1 fruit fly cellular context compared by ENCODE assay signal in genomic region chr2L:15060580-15061005, dm6.
A peak's percentile ranks its signal among the peaks of the same experiment; 100 is the strongest.
TF ChIP-seq lines count a peak whose summit lies in the region.

Gene TfIIS, minus strand, starts transcription at chr2L:15060757.

TF ChIP-seq in whole organism, embryonic, 481 proteins besides CTCF, POLR2A, EP300 and RAD21 (continued from another document and continues in another):
- TF ChIP-seq Drgx (GFP tag; IDR thresholded peaks at IDR 0.05; lab: Robert Waterston, UW) (0 out of 2 replicates have a peak, but pooled peaks have one; percentile 30), cwo (GFP tag; optimal IDR thresholded peaks at IDR 0.05; lab: Kevin White, UChicago) (no peak), MBD-R2 (GFP tag; IDR thresholded peaks at IDR 0.05; lab: Robert Waterston, UW) (peak; percentile 74), E2f2 (GFP tag; IDR thresholded peaks at IDR 0.05; lab: Robert Waterston, UW) (peak; percentile 83), HHEX (GFP tag; optimal IDR thresholded peaks at IDR 0.05; lab: Kevin White, UChicago) (no peak), Med (GFP tag; lab: Kevin White, UChicago) (peak; percentile 85), lmd (GFP tag; IDR thresholded peaks at IDR 0.05; lab: Robert Waterston, UW) (peak; percentile 7; the same call in 1 of the 2 replicates), jumu (GFP tag; optimal IDR thresholded peaks at IDR 0.05; lab: Kevin White, UChicago) (peak; percentile 42), CG7786 (GFP tag; optimal IDR thresholded peaks at IDR 0.05; lab: Kevin White, UChicago) (peak; percentile 18), CG17912 (GFP tag; optimal IDR thresholded peaks at IDR 0.05; lab: Kevin White, UChicago) (peak; percentile 11), CG17186 (GFP tag; optimal IDR thresholded peaks at IDR 0.05; lab: Kevin White, UChicago) (peak; percentile 40), gro (GFP tag; optimal IDR thresholded peaks at IDR 0.05; lab: Kevin White, UChicago) (peak; percentile 32), HLH54F (GFP tag; optimal IDR thresholded peaks at IDR 0.05; lab: Kevin White, UChicago) (no peak), MESR4 (GFP tag; optimal IDR thresholded peaks at IDR 0.05; lab: Kevin White, UChicago) (peak; percentile 87), trem (tag; optimal IDR thresholded peaks at IDR 0.05; lab: Kevin White, UChicago) (peak; percentile 75), CG3838 (GFP tag; optimal IDR thresholded peaks at IDR 0.05; lab: Kevin White, UChicago) (no peak), Ets97D (GFP tag; optimal IDR thresholded peaks at IDR 0.05; lab: Kevin White, UChicago) (peak; percentile 90), ci (GFP tag; IDR thresholded peaks at IDR 0.05; lab: Robert Waterston, UW) (peak; percentile 57; the same call in 1 of the 3 replicates), Ptx1 (GFP tag; IDR thresholded peaks at IDR 0.05; lab: Robert Waterston, UW) (peak; percentile 12; the same call in 1 of the 2 replicates), Camta (GFP tag; optimal IDR thresholded peaks at IDR 0.05; lab: Kevin White, UChicago) (no peak), amos (GFP tag; IDR thresholded peaks at IDR 0.05; lab: Robert Waterston, UW; ENCODE audit: partially characterized antibody) (peak; percentile 66), insv (GFP tag; optimal IDR thresholded peaks at IDR 0.05; lab: Kevin White, UChicago) (peak in 1 of 2 experiments; percentile 96), hkb (optimal IDR thresholded peaks at IDR 0.05; lab: Kevin White, UChicago) (peak; percentile 72), hkb (GFP tag; IDR thresholded peaks at IDR 0.05; lab: Robert Waterston, UW) (no peak), Sin3A (optimal IDR thresholded peaks at IDR 0.05; lab: Kevin White, UChicago) (peak; percentile 74), HLHmδ (GFP tag; optimal IDR thresholded peaks at IDR 0.05; lab: Kevin White, UChicago) (no peak), Pdp1 (GFP tag; optimal IDR thresholded peaks at IDR 0.05; lab: Kevin White, UChicago) (peak in 1 of 2 experiments; percentile 49), Lhr (GFP tag; optimal IDR thresholded peaks at IDR 0.05; lab: Kevin White, UChicago) (peak; percentile 95), gfzf (GFP tag; optimal IDR thresholded peaks at IDR 0.05; lab: Kevin White, UChicago) (peak; percentile 99), PHDP (tag; optimal IDR thresholded peaks at IDR 0.05; lab: Kevin White, UChicago) (no peak), bigmax (GFP tag; optimal IDR thresholded peaks at IDR 0.05; lab: Kevin White, UChicago) (peak; percentile 53), Stat92E (GFP tag; optimal IDR thresholded peaks at IDR 0.05; lab: Kevin White, UChicago) (peak in 1 of 3 experiments; percentile 52), grau (tag; optimal IDR thresholded peaks at IDR 0.05; lab: Kevin White, UChicago) (peak; percentile 42), CG18599 (GFP tag; optimal IDR thresholded peaks at IDR 0.05; lab: Kevin White, UChicago) (no peak), Nf-YB (GFP tag; optimal IDR thresholded peaks at IDR 0.05; lab: Kevin White, UChicago) (peak; percentile 12), Dip3 (GFP tag; optimal IDR thresholded peaks at IDR 0.05; lab: Kevin White, UChicago) (no peak), CG5180 (GFP tag; optimal IDR thresholded peaks at IDR 0.05; lab: Kevin White, UChicago) (no peak), Rfx (GFP tag; IDR thresholded peaks at IDR 0.05; lab: Robert Waterston, UW) (peak; percentile 54), CG2116 (GFP tag; optimal IDR thresholded peaks at IDR 0.05; lab: Kevin White, UChicago) (peak; percentile 30), CG2199 (GFP tag; IDR thresholded peaks at IDR 0.05; lab: Robert Waterston, UW) (peak; percentile 55; the same call in 1 of the 3 replicates), jigr1 (GFP tag; IDR thresholded peaks at IDR 0.05; lab: Robert Waterston, UW) (no peak), Deaf1 (tag; optimal IDR thresholded peaks at IDR 0.05; lab: Kevin White, UChicago) (no peak), Dbx (GFP tag; IDR thresholded peaks at IDR 0.05; lab: Robert Waterston, UW) (0 out of 3 replicates have a peak, but pooled peaks have one; percentile 12), HmgZ (tag; optimal IDR thresholded peaks at IDR 0.05; lab: Kevin White, UChicago) (peak; percentile 90), CrebB (tag; optimal IDR thresholded peaks at IDR 0.05; lab: Kevin White, UChicago) (no peak), CG42726 (GFP tag; IDR thresholded peaks at IDR 0.05; lab: Robert Waterston, UW; ENCODE audit: partially characterized antibody) (0 out of 2 replicates have a peak, but pooled peaks have one; percentile 63), BEAF-32 (GFP tag; optimal IDR thresholded peaks at IDR 0.05; lab: Kevin White, UChicago) (peak; percentile 69), jing (GFP tag; optimal IDR thresholded peaks at IDR 0.05; lab: Kevin White, UChicago) (no peak), CG13287 (GFP tag; IDR thresholded peaks at IDR 0.05; lab: Robert Waterston, UW; ENCODE audit: partially characterized antibody) (peak; percentile 50; the same call in 1 of the 2 replicates), CG14710 (tag; optimal IDR thresholded peaks at IDR 0.05; lab: Kevin White, UChicago) (peak; percentile 57), pzg (GFP tag; optimal IDR thresholded peaks at IDR 0.05; lab: Kevin White, UChicago) (peak; percentile 97), CG7745 (tag; optimal IDR thresholded peaks at IDR 0.05; lab: Kevin White, UChicago) (no peak), sd (tag; optimal IDR thresholded peaks at IDR 0.05; lab: Kevin White, UChicago) (peak; percentile 31), CG2120 (GFP tag; optimal IDR thresholded peaks at IDR 0.05; lab: Kevin White, UChicago) (peak; percentile 37), ab (GFP tag; optimal IDR thresholded peaks at IDR 0.05; lab: Kevin White, UChicago) (no peak), CG14860 (GFP tag; IDR thresholded peaks at IDR 0.05; lab: Robert Waterston, UW; ENCODE audit: partially characterized antibody) (no peak), twi (tag; optimal IDR thresholded peaks at IDR 0.05; lab: Kevin White, UChicago) (peak; percentile 2), fd3F (GFP tag; optimal IDR thresholded peaks at IDR 0.05; lab: Kevin White, UChicago) (no peak), CG13296 (GFP tag; optimal IDR thresholded peaks at IDR 0.05; lab: Kevin White, UChicago) (no peak), CG43689 (GFP tag; IDR thresholded peaks at IDR 0.05; lab: Robert Waterston, UW) (no peak), tup (GFP tag; optimal IDR thresholded peaks at IDR 0.05; lab: Kevin White, UChicago) (no peak), sima (GFP tag; optimal IDR thresholded peaks at IDR 0.05; lab: Kevin White, UChicago) (no peak), pfk (GFP tag; optimal IDR thresholded peaks at IDR 0.05; lab: Kevin White, UChicago) (no peak), chif (GFP tag; optimal IDR thresholded peaks at IDR 0.05; lab: Kevin White, UChicago) (no peak), ERR (GFP tag; optimal IDR thresholded peaks at IDR 0.05; lab: Kevin White, UChicago) (peak; percentile 3), Hr51 (GFP tag; optimal IDR thresholded peaks at IDR 0.05; lab: Kevin White, UChicago) (peak; percentile 37 to 45), CoRest (tag; optimal IDR thresholded peaks at IDR 0.05; lab: Kevin White, UChicago) (peak; percentile 55), Vsx1 (GFP tag; optimal IDR thresholded peaks at IDR 0.05; lab: Kevin White, UChicago) (peak; percentile 84), CG12744 (GFP tag; optimal IDR thresholded peaks at IDR 0.05; lab: Kevin White, UChicago) (peak; percentile 8), tll (GFP tag; optimal IDR thresholded peaks at IDR 0.05; lab: Kevin White, UChicago) (peak in 1 of 2 experiments; percentile 94), ftz-f1 (GFP tag; optimal IDR thresholded peaks at IDR 0.05; lab: Kevin White, UChicago) (peak; percentile 48), Ets65A (GFP tag; lab: Kevin White, UChicago) (peak; percentile 88), gem (tag; optimal IDR thresholded peaks at IDR 0.05; lab: Kevin White, UChicago) (peak; percentile 13), dati (GFP tag; IDR thresholded peaks at IDR 0.05; lab: Robert Waterston, UW) (no peak), Adf1 (GFP tag; IDR thresholded peaks at IDR 0.05; lab: Robert Waterston, UW) (peak; percentile 13; the same call in 1 of the 2 replicates), CG16779 (GFP tag; IDR thresholded peaks at IDR 0.05; lab: Robert Waterston, UW) (no peak), CG3163 (GFP tag; optimal IDR thresholded peaks at IDR 0.05; lab: Kevin White, UChicago) (peak; percentile 24), CG10147 (GFP tag; optimal IDR thresholded peaks at IDR 0.05; lab: Kevin White, UChicago) (no peak), ssp (GFP tag; IDR thresholded peaks at IDR 0.05; lab: Robert Waterston, UW) (peak; percentile 72), zen (tag; optimal IDR thresholded peaks at IDR 0.05; lab: Kevin White, UChicago) (peak; percentile 82), CG8281 (tag; optimal IDR thresholded peaks at IDR 0.05; lab: Kevin White, UChicago) (no peak), CG32532 (GFP tag; IDR thresholded peaks at IDR 0.05; lab: Robert Waterston, UW) (peak; percentile 18; the same call in 1 of the 2 replicates), cad (GFP tag; optimal IDR thresholded peaks at IDR 0.05; lab: Kevin White, UChicago) (no peak), CG8478 (optimal IDR thresholded peaks at IDR 0.05; lab: Kevin White, UChicago) (peak; percentile 79), mam (GFP tag; optimal IDR thresholded peaks at IDR 0.05; lab: Kevin White, UChicago) (peak; percentile 48), CG8089 (GFP tag; optimal IDR thresholded peaks at IDR 0.05; lab: Kevin White, UChicago) (no peak), CG17802 (tag; optimal IDR thresholded peaks at IDR 0.05; lab: Kevin White, UChicago) (peak; percentile 56), CG12659 (GFP tag; optimal IDR thresholded peaks at IDR 0.05; lab: Kevin White, UChicago) (peak; percentile 76), Dp (GFP tag; optimal IDR thresholded peaks at IDR 0.05; lab: Kevin White, UChicago) (peak; percentile 74), CHES-1-like (GFP tag; optimal IDR thresholded peaks at IDR 0.05; lab: Kevin White, UChicago) (peak; percentile 51), slbo (GFP tag; IDR thresholded peaks at IDR 0.05; lab: Robert Waterston, UW) (peak; percentile 29; the same call in 1 of the 2 replicates), CG10366 (GFP tag; IDR thresholded peaks at IDR 0.05; lab: Robert Waterston, UW) (no peak), NC2β (GFP tag; optimal IDR thresholded peaks at IDR 0.05; lab: Kevin White, UChicago) (peak; percentile 47), unc-4 (GFP tag; IDR thresholded peaks at IDR 0.05; lab: Robert Waterston, UW; ENCODE audit: partially characterized antibody) (peak; percentile 45; the same call in 1 of the 2 replicates), CG30403 (GFP tag; optimal IDR thresholded peaks at IDR 0.05; lab: Kevin White, UChicago) (no peak), CG31365 (tag; optimal IDR thresholded peaks at IDR 0.05; lab: Kevin White, UChicago) (peak; percentile 98), bbx (GFP tag; IDR thresholded peaks at IDR 0.05; lab: Robert Waterston, UW; ENCODE audit: partially characterized antibody) (peak; percentile 17; the same call in 1 of the 2 replicates), exex (tag; optimal IDR thresholded peaks at IDR 0.05; lab: Kevin White, UChicago) (peak; percentile 16), CG11456 (GFP tag; IDR thresholded peaks at IDR 0.05; lab: Robert Waterston, UW) (no peak), CG4404 (GFP tag; IDR thresholded peaks at IDR 0.05; lab: Robert Waterston, UW) (no peak), Elba2 (GFP tag; optimal IDR thresholded peaks at IDR 0.05; lab: Kevin White, UChicago) (peak; percentile 92), CG2712 (tag; optimal IDR thresholded peaks at IDR 0.05; lab: Kevin White, UChicago) (peak; percentile 21), CG11696 (GFP tag; IDR thresholded peaks at IDR 0.05; lab: Robert Waterston, UW) (no peak), rib (GFP tag; IDR thresholded peaks at IDR 0.05; lab: Robert Waterston, UW) (0 out of 2 replicates have a peak, but pooled peaks have one; percentile 5), NfI (GFP tag; optimal IDR thresholded peaks at IDR 0.05; lab: Kevin White, UChicago) (peak; percentile 4), Sry-δ (GFP tag; optimal IDR thresholded peaks at IDR 0.05; lab: Kevin White, UChicago) (peak; percentile 67), phol (tag; optimal IDR thresholded peaks at IDR 0.05; lab: Kevin White, UChicago) (peak; percentile 53), Hmr (GFP tag; optimal IDR thresholded peaks at IDR 0.05; lab: Kevin White, UChicago) (peak; percentile 74), hbn (GFP tag; IDR thresholded peaks at IDR 0.05; lab: Robert Waterston, UW; ENCODE audit: partially characterized antibody) (peak; percentile 33; the same call in 1 of the 2 replicates), her (GFP tag; optimal IDR thresholded peaks at IDR 0.05; lab: Kevin White, UChicago) (peak; percentile 23), CG17568 (GFP tag; optimal IDR thresholded peaks at IDR 0.05; lab: Kevin White, UChicago) (peak; percentile 97), nom (GFP tag; optimal IDR thresholded peaks at IDR 0.05; lab: Kevin White, UChicago) (peak; percentile 28), CG17829 (tag; optimal IDR thresholded peaks at IDR 0.05; lab: Kevin White, UChicago) (peak; percentile 16), YL-1 (GFP tag; optimal IDR thresholded peaks at IDR 0.05; lab: Kevin White, UChicago) (peak; percentile 50), CG4617 (GFP tag; optimal IDR thresholded peaks at IDR 0.05; lab: Kevin White, UChicago; ENCODE audit: borderline replicate concordance) (peak; percentile 70), Dref (GFP tag; IDR thresholded peaks at IDR 0.05; lab: Robert Waterston, UW) (peak; percentile 54), vvl (GFP tag; IDR thresholded peaks at IDR 0.05; lab: Robert Waterston, UW) (peak; percentile 58), nmo (GFP tag; optimal IDR thresholded peaks at IDR 0.05; lab: Kevin White, UChicago) (peak; percentile 56), HmgD (GFP tag; optimal IDR thresholded peaks at IDR 0.05; lab: Kevin White, UChicago) (peak; percentile 93), Xrp1 (GFP tag; IDR thresholded peaks at IDR 0.05; lab: Robert Waterston, UW) (no peak), CG13894 (tag; optimal IDR thresholded peaks at IDR 0.05; lab: Kevin White, UChicago) (peak; percentile 45), dpn (GFP tag; optimal IDR thresholded peaks at IDR 0.05; lab: Kevin White, UChicago) (peak in 1 of 2 experiments; percentile 22), CG14667 (GFP tag; IDR thresholded peaks at IDR 0.05; lab: Robert Waterston, UW) (no peak), Opbp (GFP tag; IDR thresholded peaks at IDR 0.05; lab: Robert Waterston, UW; ENCODE audit: partially characterized antibody) (peak; percentile 62), Nf-YC (tag; optimal IDR thresholded peaks at IDR 0.05; lab: Kevin White, UChicago) (peak; percentile 18), CG2202 (tag; optimal IDR thresholded peaks at IDR 0.05; lab: Kevin White, UChicago) (no peak), CG12769 (tag; optimal IDR thresholded peaks at IDR 0.05; lab: Kevin White, UChicago) (peak; percentile 59), sisA (GFP tag; IDR thresholded peaks at IDR 0.05; lab: Robert Waterston, UW) (no peak; the same call in 1 of the 2 replicates), Abd-B (GFP tag; optimal IDR thresholded peaks at IDR 0.05; lab: Kevin White, UChicago) (peak; percentile 80)
